Fruit fly (Drosophila melanogaster) whole organism, embryonic: ENCODE data around the gene ssp3.

Source experiments
- Aef1 ChIP-seq: fragments of 200-800 bp; sonication (Bioruptor generic); IDR thresholded peaks from 3 replicates; pipeline ENCODE4 v1.3.6; 2022; ENCODE audit warnings: missing biosample characterization, missing genetic modification characterization
- CG10267 ChIP-seq: fragments of 200-800 bp; sonication (Bioruptor generic); optimal IDR thresholded peaks from 2 replicates; lab custom pipeline; 2018; ENCODE audit warnings: missing biosample characterization, mild to moderate bottlenecking, missing genetic modification characterization, moderate library complexity
- CG10979 ChIP-seq: fragments of 200-800 bp; sonication (Bioruptor generic); optimal IDR thresholded peaks from 2 replicates; lab custom pipeline; 2018; ENCODE audit warnings: missing biosample characterization, mild to moderate bottlenecking, missing genetic modification characterization, moderate library complexity
- CG11456 ChIP-seq: fragments of 200-800 bp; sonication (Bioruptor generic); IDR thresholded peaks from 3 replicates; pipeline ENCODE4 v1.3.6; 2022; ENCODE audit warnings: missing biosample characterization, missing genetic modification characterization
- CG11696 ChIP-seq: fragments of 200-800 bp; sonication (Bioruptor generic); IDR thresholded peaks from 2 replicates; pipeline ENCODE4 v1.3.6; 2022; ENCODE audit warnings: missing biosample characterization, missing genetic modification characterization
- CG13123 ChIP-seq: fragments of 200-800 bp; sonication (Bioruptor generic); optimal IDR thresholded peaks from 2 replicates; lab custom pipeline; 2016; ENCODE audit warnings: missing biosample characterization, missing genetic modification characterization
- CG14965 ChIP-seq: fragments of 200-800 bp; sonication (Bioruptor generic); optimal IDR thresholded peaks from 2 replicates; lab custom pipeline; 2016; ENCODE audit warnings: missing biosample characterization, missing genetic modification characterization, borderline replicate concordance
- CG17186 ChIP-seq: fragments of 200-800 bp; sonication (Bioruptor generic); optimal IDR thresholded peaks from 3 replicates; lab custom pipeline; 2017; ENCODE audit warnings: missing biosample characterization, missing genetic modification reagents, missing genetic modification characterization
- CG17359 ChIP-seq: fragments of 200-800 bp; sonication (Bioruptor generic); optimal IDR thresholded peaks from 3 replicates; lab custom pipeline; 2018; ENCODE audit warnings: missing biosample characterization, mild to moderate bottlenecking, missing genetic modification characterization, moderate library complexity
- CG17612 ChIP-seq: fragments of 200-800 bp; sonication (Bioruptor generic); IDR thresholded peaks from 2 replicates; pipeline ENCODE4 v1.3.6; 2022; ENCODE audit warnings: missing biosample characterization, missing genetic modification characterization
- CG18011 ChIP-seq: fragments of 200-800 bp; sonication (Bioruptor generic); optimal IDR thresholded peaks from 2 replicates; lab custom pipeline; 2017; ENCODE audit warnings: missing biosample characterization, missing genetic modification characterization, mild to moderate bottlenecking, moderate library complexity, missing genotype
- CG2199 ChIP-seq: fragments of 200-800 bp; sonication (Bioruptor generic); IDR thresholded peaks from 3 replicates; pipeline ENCODE4 v1.3.6; 2022; ENCODE audit warnings: missing biosample characterization, missing genetic modification characterization
- CG31224 ChIP-seq: fragments of 200-800 bp; sonication (Bioruptor generic); IDR thresholded peaks from 2 replicates; pipeline ENCODE4 v1.3.6; 2022; ENCODE audit warnings: missing biosample characterization, missing genetic modification characterization
- CG3163 ChIP-seq: fragments of 200-800 bp; sonication (Bioruptor generic); optimal IDR thresholded peaks from 3 replicates; lab custom pipeline; 2016; ENCODE audit warnings: missing biosample characterization, missing genetic modification characterization
- CG32767 ChIP-seq: fragments of 200-800 bp; sonication (Bioruptor generic); IDR thresholded peaks from 2 replicates; pipeline ENCODE4 v1.3.6; 2022; ENCODE audit warnings: missing biosample characterization, missing genetic modification characterization
- CG3726 ChIP-seq: fragments of 200-800 bp; sonication (Bioruptor generic); IDR thresholded peaks from 3 replicates; pipeline ENCODE4, ENCODE4 v1.3.6; 2022; ENCODE audit warnings: missing biosample characterization, missing genetic modification characterization
- CG3995 ChIP-seq: fragments of 200-800 bp; sonication (Bioruptor generic); optimal IDR thresholded peaks from 3 replicates; lab custom pipeline; 2016; ENCODE audit warnings: missing biosample characterization, missing genetic modification characterization
- CG4282 ChIP-seq: fragments of 200-800 bp; sonication (Bioruptor generic); optimal IDR thresholded peaks from 2 replicates; lab custom pipeline; 2016; ENCODE audit warnings: missing biosample characterization, missing genetic modification characterization
- CG4404 ChIP-seq: fragments of 200-800 bp; sonication (Bioruptor generic); IDR thresholded peaks from 2 replicates; pipeline ENCODE4 v1.3.6; 2022; ENCODE audit warnings: missing biosample characterization, missing genetic modification characterization
- CG4730 ChIP-seq: fragments of 200-800 bp; sonication (Bioruptor generic); IDR thresholded peaks from 2 replicates; pipeline ENCODE4 v1.3.6; 2022; ENCODE audit warnings: missing biosample characterization, missing genetic modification characterization
- CG6175 ChIP-seq: fragments of 200-800 bp; sonication (Bioruptor generic); IDR thresholded peaks from 3 replicates; pipeline ENCODE4 v1.3.6; 2022; ENCODE audit warnings: missing biosample characterization, missing genetic modification characterization
- CG6791 ChIP-seq: fragments of 200-800 bp; sonication (Bioruptor generic); IDR thresholded peaks from 3 replicates; pipeline ENCODE4 v1.3.6; 2022; ENCODE audit warnings: missing biosample characterization, missing genetic modification characterization; ENCODE audit not compliant: partially characterized antibody
- CG7745 ChIP-seq: fragments of 200-800 bp; sonication (Bioruptor generic); optimal IDR thresholded peaks from 2 replicates; lab custom pipeline; 2018; ENCODE audit warnings: missing biosample characterization, mild to moderate bottlenecking, missing genetic modification characterization, moderate library complexity
- Camta ChIP-seq: fragments of 200-800 bp; sonication (Bioruptor generic); optimal IDR thresholded peaks from 2 replicates; lab custom pipeline; 2016; ENCODE audit warnings: missing biosample characterization, missing genetic modification characterization
- Dad ChIP-seq: fragments of 200-800 bp; sonication (Bioruptor generic); optimal IDR thresholded peaks from 3 replicates; lab custom pipeline; 2016; ENCODE audit warnings: missing biosample characterization, missing genetic modification characterization
- Deaf1 ChIP-seq: fragments of 200-800 bp; optimal IDR thresholded peaks from 3 replicates; lab custom pipeline; 2019; ENCODE audit warnings: missing biosample characterization, mild to moderate bottlenecking, missing genetic modification characterization, moderate library complexity
- Dek ChIP-seq: fragments of 200-800 bp; sonication (Bioruptor generic); optimal IDR thresholded peaks from 3 replicates; lab custom pipeline; 2019; ENCODE audit warnings: missing biosample characterization, mild to moderate bottlenecking, missing genetic modification characterization, moderate library complexity
- Dfd ChIP-seq, 2 experiments: fragments of >200 bp; optimal IDR thresholded peaks; 2 replicates each; lab custom pipeline; 2017; ENCODE audit warnings: missing biosample characterization in 2 of 2, missing genetic modification characterization in 2 of 2
- Fer3 ChIP-seq: fragments of 200-800 bp; sonication (Bioruptor generic); optimal IDR thresholded peaks from 2 replicates; lab custom pipeline; 2018; ENCODE audit warnings: missing biosample characterization, mild to moderate bottlenecking, missing genetic modification characterization, moderate library complexity
- HLHmδ ChIP-seq: fragments of 200-800 bp; sonication (Bioruptor generic); optimal IDR thresholded peaks from 2 replicates; lab custom pipeline; 2018; ENCODE audit warnings: missing biosample characterization, mild to moderate bottlenecking, missing genetic modification characterization, moderate library complexity
- Hmr ChIP-seq: fragments of 200-800 bp; sonication (Bioruptor generic); optimal IDR thresholded peaks from 3 replicates; lab custom pipeline; 2017; ENCODE audit warnings: mild to moderate bottlenecking, missing biosample characterization, missing genetic modification reagents, missing genetic modification characterization
- Med ChIP-seq: fragments of 200-800 bp; sonication (Bioruptor generic); peaks from one replicate; lab custom pipeline; 2016; ENCODE audit warnings: missing biosample characterization, missing genetic modification characterization, mild to moderate bottlenecking, inconsistent platforms, moderate library complexity
- NC2β ChIP-seq: fragments of 200-800 bp; sonication (Bioruptor generic); optimal IDR thresholded peaks from 2 replicates; lab custom pipeline; 2016; ENCODE audit warnings: missing biosample characterization, missing genetic modification characterization
- Neu2 ChIP-seq: fragments of 200-800 bp; sonication (Bioruptor generic); optimal IDR thresholded peaks from 3 replicates; lab custom pipeline; 2016; ENCODE audit warnings: missing biosample characterization, missing genetic modification characterization, borderline replicate concordance
- Tbp ChIP-seq: fragments of >200 bp; optimal IDR thresholded peaks from 2 replicates; lab custom pipeline; 2018; ENCODE audit warnings: missing biosample characterization, missing genetic modification characterization
- abd-A ChIP-seq: fragments of 200-800 bp; sonication (Bioruptor generic); optimal IDR thresholded peaks from 3 replicates; lab custom pipeline; 2019; ENCODE audit warnings: missing biosample characterization, mild to moderate bottlenecking, missing genetic modification characterization, moderate library complexity
- aop ChIP-seq: fragments of 200-800 bp; sonication (Bioruptor generic); IDR thresholded peaks from 2 replicates; pipeline ENCODE4 v1.3.6; 2022; ENCODE audit warnings: missing biosample characterization, missing genetic modification characterization
- ap ChIP-seq: fragments of 200-800 bp; sonication (Bioruptor generic); IDR thresholded peaks from 2 replicates; pipeline ENCODE4 v1.3.6; 2022; ENCODE audit warnings: missing biosample characterization, missing genetic modification characterization
- caup ChIP-seq: fragments of 200-800 bp; sonication (Bioruptor generic); optimal IDR thresholded peaks from 3 replicates; lab custom pipeline; 2017; ENCODE audit warnings: missing biosample characterization, mild to moderate bottlenecking, missing genetic modification characterization, moderate library complexity; ENCODE audit not compliant: severe bottlenecking
- crol ChIP-seq: fragments of 200-800 bp; sonication (Bioruptor generic); IDR thresholded peaks from 2 replicates; pipeline ENCODE4 v1.3.6; 2022; ENCODE audit warnings: missing biosample characterization, missing genetic modification characterization
- eyg ChIP-seq: fragments of 200-800 bp; sonication (Bioruptor generic); optimal IDR thresholded peaks from 3 replicates; lab custom pipeline; 2016; ENCODE audit warnings: missing biosample characterization, missing genetic modification characterization
- gcm2 ChIP-seq: fragments of 200-800 bp; sonication (Bioruptor generic); optimal IDR thresholded peaks from 2 replicates; lab custom pipeline; 2016; ENCODE audit warnings: missing biosample characterization, missing genetic modification characterization
- gro ChIP-seq: fragments of 200-800 bp; sonication (Bioruptor generic); optimal IDR thresholded peaks from 2 replicates; lab custom pipeline; 2016; ENCODE audit warnings: missing biosample characterization, missing genetic modification characterization
- nerfin-2 ChIP-seq: fragments of 200-800 bp; sonication (Bioruptor generic); IDR thresholded peaks from 2 replicates; pipeline ENCODE4 v1.3.6; 2022; ENCODE audit warnings: missing biosample characterization, missing genetic modification characterization; ENCODE audit not compliant: partially characterized antibody
- onecut ChIP-seq: fragments of 200-800 bp; sonication (Bioruptor generic); IDR thresholded peaks from 2 replicates; pipeline ENCODE4 v1.3.6; 2022; ENCODE audit warnings: missing biosample characterization, missing genetic modification characterization
- pho ChIP-seq: fragments of 200-800 bp; sonication (Bioruptor generic); optimal IDR thresholded peaks from 2 replicates; lab custom pipeline; 2016; ENCODE audit warnings: missing biosample characterization, missing genetic modification characterization
- pros ChIP-seq: fragments of 200-800 bp; sonication (Bioruptor generic); optimal IDR thresholded peaks from 3 replicates; lab custom pipeline; 2019; ENCODE audit warnings: missing biosample characterization, mild to moderate bottlenecking, missing genetic modification characterization, moderate library complexity
- sd ChIP-seq: fragments of 200-800 bp; sonication (Bioruptor generic); optimal IDR thresholded peaks from 3 replicates; lab custom pipeline; 2018; ENCODE audit warnings: missing biosample characterization, mild to moderate bottlenecking, missing genetic modification characterization, moderate library complexity
- slbo ChIP-seq: fragments of 200-800 bp; sonication (Bioruptor generic); IDR thresholded peaks from 2 replicates; pipeline ENCODE4 v1.3.6; 2022; ENCODE audit warnings: missing biosample characterization, missing genetic modification characterization
- toy ChIP-seq: fragments of 200-800 bp; sonication (Bioruptor generic); IDR thresholded peaks from 2 replicates; pipeline ENCODE4 v1.3.6; 2022; ENCODE audit warnings: missing biosample characterization, missing genetic modification characterization
- vvl ChIP-seq: fragments of 200-800 bp; sonication (Bioruptor generic); IDR thresholded peaks from 2 replicates; pipeline ENCODE4 v1.3.6; 2022; ENCODE audit warnings: missing biosample characterization, missing genetic modification characterization

Gene ssp3

DNA sequence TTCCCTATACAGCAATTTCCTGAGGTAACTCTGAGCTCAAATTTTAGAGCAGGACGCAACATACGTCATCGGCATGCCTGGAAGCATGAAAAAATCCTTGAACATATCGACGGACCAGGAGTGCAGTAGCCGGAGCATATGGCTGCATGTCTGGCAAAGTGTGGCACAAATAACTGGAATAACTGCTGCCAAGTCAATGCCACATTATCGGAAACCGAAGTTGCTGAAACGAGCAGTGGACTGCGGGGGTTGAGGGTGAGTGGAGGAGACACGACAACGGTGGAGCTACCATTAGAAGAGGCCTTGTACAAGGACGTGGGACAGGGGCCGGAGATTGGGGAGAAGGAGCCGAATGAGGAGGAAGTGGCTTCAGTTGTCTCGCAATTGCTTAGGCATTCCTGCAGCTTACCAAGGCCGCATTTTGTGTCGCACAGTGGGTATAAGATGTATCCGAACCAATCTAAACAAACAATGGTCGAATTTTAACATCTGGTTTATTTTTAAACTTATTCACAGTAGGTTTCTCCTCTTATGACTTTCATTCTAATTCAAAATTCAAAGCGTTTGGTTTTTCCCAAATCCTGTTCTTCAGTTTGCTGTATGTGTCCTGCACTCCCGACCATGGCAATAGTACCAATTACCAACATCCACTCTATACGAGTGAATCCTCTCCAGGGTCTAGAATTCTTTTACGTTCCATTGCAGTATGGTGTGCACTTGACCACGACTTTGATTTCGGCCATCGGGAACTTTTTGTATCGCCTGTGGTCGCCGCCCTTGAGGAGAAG is 2.2 kb upstream of the ssp3 start, which contains the start of gene CG46304:
CG46304 (plus strand) TSS at position 541 of the 788 bp plus-strand sequence.
- TF ChIP-seq Fer3 (tag; lab: Kevin White, UChicago) (no peak), Hmr (GFP tag; lab: Kevin White, UChicago) (no peak), CG2199 (GFP tag; lab: Robert Waterston, UW) (0 out of 3 replicates have a peak, but pooled peaks have one; percentile 14), nerfin-2 (no peak), CG17612 (no peak), Dad (GFP tag; lab: Kevin White, UChicago) (no peak), abd-A (tag; lab: Kevin White, UChicago) (no peak), CG18011 (GFP tag; lab: Kevin White, UChicago) (no peak), sd (tag; lab: Kevin White, UChicago) (peak; percentile 18), gro (no peak), CG11456 (no peak), CG10267 (tag; lab: Kevin White, UChicago) (no peak), aop (no peak), toy (GFP tag; lab: Robert Waterston, UW) (no peak), NC2β (GFP tag; lab: Kevin White, UChicago) (no peak), Aef1 (GFP tag; lab: Robert Waterston, UW) (no peak), CG31224 (peak; percentile 79), Neu2 (GFP tag; lab: Kevin White, UChicago) (no peak), pros (GFP tag; lab: Kevin White, UChicago) (no peak), crol (peak; percentile 53), CG10979 (tag; lab: Kevin White, UChicago) (no peak), CG7745 (tag; lab: Kevin White, UChicago) (no peak), CG4730 (GFP tag; lab: Robert Waterston, UW) (no peak), CG32767 (GFP tag; lab: Robert Waterston, UW) (no peak), slbo (GFP tag; lab: Robert Waterston, UW) (no peak), CG6791 (no peak), CG4282 (no peak), ap (GFP tag; lab: Robert Waterston, UW) (no peak), pho (GFP tag; lab: Kevin White, UChicago) (no peak), HLHmδ (GFP tag; lab: Kevin White, UChicago) (peak; percentile 15), onecut (GFP tag; lab: Robert Waterston, UW) (no peak), Deaf1 (peak; percentile 56), gcm2 (GFP tag; lab: Kevin White, UChicago) (no peak), CG14965 (no peak), CG4404 (no peak), eyg (GFP tag; lab: Kevin White, UChicago) (no peak), Med (GFP tag; lab: Kevin White, UChicago) (peak; percentile 0), CG17186 (GFP tag; lab: Kevin White, UChicago) (no peak), CG13123 (no peak), CG3995 (GFP tag; lab: Kevin White, UChicago) (no peak), Dfd (GFP tag; optimal IDR thresholded peaks at IDR 0.05; lab: Kevin White, UChicago) (no peak), CG11696 (GFP tag; lab: Robert Waterston, UW) (no peak), CG6175 (GFP tag; lab: Robert Waterston, UW) (no peak), Dek (tag; lab: Kevin White, UChicago) (no peak), Camta (no peak), caup (GFP tag; lab: Kevin White, UChicago) (no peak), CG3163 (GFP tag; lab: Kevin White, UChicago) (no peak), CG17359 (tag; lab: Kevin White, UChicago) (no peak), vvl (GFP tag; lab: Robert Waterston, UW) (no peak), Tbp (no peak), CG3726 (GFP tag; lab: Robert Waterston, UW) (no peak)
